Fruit fly (Drosophila melanogaster): ENCODE measurements around the gene Dtd.

The Dtd gene

DNA sequence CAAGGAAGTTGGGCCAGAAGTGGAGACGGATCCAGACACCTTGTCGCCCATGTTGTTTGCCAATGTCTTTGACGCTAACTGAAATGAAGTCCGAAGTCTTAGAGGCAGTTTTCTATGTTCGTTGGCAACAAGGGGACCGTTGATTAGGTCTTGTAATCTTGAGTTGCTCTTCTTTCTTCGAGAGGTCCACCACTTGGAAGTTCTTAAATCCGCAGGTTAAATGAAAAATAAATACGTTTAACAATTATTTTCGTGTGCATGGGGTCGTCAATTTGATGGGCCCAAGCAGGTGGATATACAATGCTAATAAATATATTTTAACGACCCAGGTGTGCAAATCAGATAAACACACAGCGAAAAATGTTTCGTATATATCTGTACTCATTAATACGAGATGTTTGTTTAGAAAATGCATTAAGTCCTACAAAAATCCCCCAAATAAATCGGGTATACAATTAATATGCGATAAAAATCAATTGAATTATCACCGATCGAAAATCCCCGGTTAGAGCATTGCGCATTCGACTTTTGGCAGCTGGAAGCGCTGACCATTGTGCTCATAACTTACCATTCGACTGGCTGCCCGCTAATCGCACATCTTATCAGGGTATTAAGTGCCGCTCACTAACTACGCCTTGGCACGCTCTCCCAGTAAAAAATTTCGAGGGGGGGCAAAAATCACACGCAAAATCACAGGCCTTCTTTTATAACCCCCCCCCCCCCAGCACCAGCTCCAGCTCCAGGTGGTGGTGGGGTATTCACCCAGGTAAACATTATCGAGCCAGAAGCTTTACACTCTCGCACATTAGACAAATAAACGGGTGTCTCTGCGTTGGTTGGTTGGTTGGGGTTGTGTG, 30.9 kb downstream of the Dtd start, which contains the start of gene PGRP-LB (continued):
- TF ChIP-seq stwl (tag; optimal IDR thresholded peaks at IDR 0.05) (no peak), CG3163 (GFP tag; optimal IDR thresholded peaks at IDR 0.05) (no peak), CG6175 (GFP tag; IDR thresholded peaks at IDR 0.05) (no peak), TFAM (GFP tag; optimal IDR thresholded peaks at IDR 0.05) (no peak), run (tag; optimal IDR thresholded peaks at IDR 0.05) (no peak), fd64A (GFP tag; optimal IDR thresholded peaks at IDR 0.05) (no peak), pnt (GFP tag; optimal IDR thresholded peaks at IDR 0.05) (no peak), crol (GFP tag; IDR thresholded peaks at IDR 0.05) (peak; percentile 95), Ada2b (GFP tag; IDR thresholded peaks at IDR 0.05) (no peak), Med (GFP tag) (peak; percentile 41), H2.0 (GFP tag; IDR thresholded peaks at IDR 0.05) (no peak), CG10979 (tag; optimal IDR thresholded peaks at IDR 0.05) (no peak), CG4424 (GFP tag; optimal IDR thresholded peaks at IDR 0.05) (no peak), Lhr (GFP tag; optimal IDR thresholded peaks at IDR 0.05) (no peak), Meics (GFP tag; optimal IDR thresholded peaks at IDR 0.05) (peak; percentile 56), ftz-f1 (GFP tag; optimal IDR thresholded peaks at IDR 0.05) (peak; percentile 33), Adf1 (GFP tag; IDR thresholded peaks at IDR 0.05) (peak; percentile 32; the same call in 1 of the 2 replicates), CG4360 (GFP tag; IDR thresholded peaks at IDR 0.05) (no peak), chinmo (GFP tag; IDR thresholded peaks at IDR 0.05; ENCODE audit: partially characterized antibody) (0 out of 4 replicates have a peak, but pooled peaks have one; percentile 66), jing (GFP tag; optimal IDR thresholded peaks at IDR 0.05) (no peak), caup (GFP tag; optimal IDR thresholded peaks at IDR 0.05; ENCODE audit: severe bottlenecking) (no peak), corto (GFP tag; optimal IDR thresholded peaks at IDR 0.05) (no peak), CG18262 (tag; optimal IDR thresholded peaks at IDR 0.05) (no peak), CG12299 (tag; optimal IDR thresholded peaks at IDR 0.05) (no peak), ab (GFP tag; optimal IDR thresholded peaks at IDR 0.05) (no peak), CG12391 (tag; optimal IDR thresholded peaks at IDR 0.05) (no peak), CG8290 (GFP tag; optimal IDR thresholded peaks at IDR 0.05) (no peak), CG8290 (tag; optimal IDR thresholded peaks at IDR 0.05) (peak in 1 of 2 experiments; percentile 36), CG18619 (GFP tag; optimal IDR thresholded peaks at IDR 0.05) (no peak), CoRest (tag; optimal IDR thresholded peaks at IDR 0.05) (peak; percentile 4), CG6689 (GFP tag; IDR thresholded peaks at IDR 0.05) (no peak), amos (GFP tag; IDR thresholded peaks at IDR 0.05; ENCODE audit: partially characterized antibody) (no peak), CG15073 (GFP tag; optimal IDR thresholded peaks at IDR 0.05) (no peak), sqz (GFP tag; optimal IDR thresholded peaks at IDR 0.05) (no peak), CG9817 (tag; optimal IDR thresholded peaks at IDR 0.05) (no peak), CG6791 (GFP tag; IDR thresholded peaks at IDR 0.05; ENCODE audit: partially characterized antibody) (no peak), sens (GFP tag) (peak; percentile 55), CG17385 (GFP tag; optimal IDR thresholded peaks at IDR 0.05) (peak; percentile 11), unpg (GFP tag; optimal IDR thresholded peaks at IDR 0.05) (no peak), CG15269 (tag; optimal IDR thresholded peaks at IDR 0.05) (peak; percentile 29), Dfd (GFP tag; optimal IDR thresholded peaks at IDR 0.05) (no peak), danr (GFP tag; IDR thresholded peaks at IDR 0.05) (no peak), fd96Cb (tag; optimal IDR thresholded peaks at IDR 0.05) (no peak), dysf (GFP tag; IDR thresholded peaks at IDR 0.05) (peak; percentile 40; the same call in 1 of the 3 replicates), fd102C (GFP tag; optimal IDR thresholded peaks at IDR 0.05) (no peak), wdn (GFP tag; IDR thresholded peaks at IDR 0.05) (no peak), en (GFP tag; optimal IDR thresholded peaks at IDR 0.05) (no peak), Dbx (GFP tag; IDR thresholded peaks at IDR 0.05) (0 out of 3 replicates have a peak, but pooled peaks have one; percentile 50), E2f2 (GFP tag; IDR thresholded peaks at IDR 0.05) (no peak), CG1647 (GFP tag; optimal IDR thresholded peaks at IDR 0.05) (no peak)

Measured in whole organism, embryonic.